Worm (Caenorhabditis elegans) whole organism, midembryonic: Measurements from ENCODE around the gene F59G1.4.

ENCODE experiments used
- T22C8.4 ChIP-seq: fragments of 200-800 bp; sonication (Bioruptor generic); IDR thresholded peaks from 2 replicates; pipeline ENCODE4 v1.3.6; 2022; ENCODE audit warnings: missing genetic modification characterization, missing compliant biosample characterization
- flt-1 ChIP-seq: fragments of 200-800 bp; sonication (Bioruptor generic); IDR thresholded peaks from 2 replicates; pipeline ENCODE4 v1.3.6; 2022; ENCODE audit warnings: missing genetic modification characterization, missing compliant biosample characterization
- klf-2 ChIP-seq: fragments of 200-800 bp; sonication (Bioruptor generic); conservative IDR thresholded peaks from 2 replicates; pipeline ENCODE4 v1.3.6; 2022; ENCODE audit warnings: missing genetic modification reagents, missing genetic modification characterization, missing compliant biosample characterization
- med-1 ChIP-seq: sonication (generic microtip); optimal IDR thresholded peaks from 2 replicates; lab custom pipeline; 2017; ENCODE audit warnings: missing genetic modification characterization, mild to moderate bottlenecking, missing compliant biosample characterization, antibody characterized with exemption, missing genetic modification reagents; ENCODE audit not compliant: insufficient read depth
- ref-1 ChIP-seq: fragments of 200-800 bp; sonication (Bioruptor generic); conservative IDR thresholded peaks from 2 replicates; pipeline ENCODE4 v1.3.6; 2022; ENCODE audit warnings: missing genetic modification reagents, missing genetic modification characterization, missing compliant biosample characterization
- tab-1 ChIP-seq: fragments of 200-800 bp; sonication (Bioruptor generic); IDR thresholded peaks from 2 replicates; pipeline ENCODE4 v1.3.6; 2022; ENCODE audit warnings: missing genetic modification characterization, missing compliant biosample characterization
- ztf-23 ChIP-seq: fragments of 200-800 bp; sonication (Bioruptor generic); IDR thresholded peaks from 2 replicates; pipeline ENCODE4 v1.3.6; 2022; ENCODE audit warnings: missing genetic modification reagents, missing genetic modification characterization, missing compliant biosample characterization
- ztf-29 ChIP-seq: fragments of 200-800 bp; sonication (Bioruptor generic); IDR thresholded peaks from 2 replicates; pipeline ENCODE4 v1.3.6; 2022; ENCODE audit warnings: missing genetic modification reagents, missing genetic modification characterization, missing compliant biosample characterization

- TF ChIP-seq ref-1 (no peak), flt-1 (GFP tag; lab: Robert Waterston, UW) (no peak), klf-2 (GFP tag; lab: Robert Waterston, UW) (no peak), T22C8.4 (GFP tag; lab: Robert Waterston, UW) (no peak), ztf-23 (no peak), tab-1 (no peak), ztf-29 (GFP tag; lab: Robert Waterston, UW) (no peak), med-1 (GFP tag; lab: Kevin White, UChicago) (no peak)
These were observed 49.8 kb upstream of the F59G1.4 start for ce11 chrII:5846181-5846580.
